Worm (Caenorhabditis elegans): ENCODE data around the gene B0285.6.

DNA sequence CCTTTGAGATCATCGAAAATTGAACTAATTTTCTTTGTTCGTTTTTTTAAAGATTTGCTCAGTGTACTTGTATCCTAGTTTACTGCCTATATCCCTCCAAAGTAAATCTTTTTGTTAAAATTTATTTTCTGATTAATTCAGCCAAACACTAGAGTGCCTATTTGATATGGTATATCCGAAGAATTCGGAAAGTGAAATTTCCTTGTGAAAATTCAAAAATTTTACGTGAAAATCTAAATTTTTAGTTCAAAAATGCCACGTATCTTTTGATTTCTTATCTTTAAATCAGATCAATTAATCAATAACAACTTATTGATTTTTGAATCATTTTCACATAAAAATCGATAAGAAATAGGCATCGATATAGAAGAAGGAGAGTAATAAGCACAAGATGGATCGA is 48.6 kb downstream of the B0285.6 start, which contains the start of gene R07E5.6:
- TF ChIP-seq unc-62 (GFP tag; optimal IDR thresholded peaks at IDR 0.05) (no peak), ceh-9 (tag; optimal IDR thresholded peaks at IDR 0.05) (no peak), skn-1 (tag; optimal IDR thresholded peaks at IDR 0.05) (no peak), nfya-1 (tag; optimal IDR thresholded peaks at IDR 0.05; ENCODE audit: insufficient read depth) (no peak), hmg-11 (tag; optimal IDR thresholded peaks at IDR 0.05) (no peak), nhr-237 (tag; optimal IDR thresholded peaks at IDR 0.05) (no peak), ztf-11 (tag; optimal IDR thresholded peaks at IDR 0.05) (no peak), nhr-28 (tag; optimal IDR thresholded peaks at IDR 0.05) (no peak)
